Worm (Caenorhabditis elegans) whole organism, midembryonic: ENCODE data around the gene dhhc-6.

ENCODE experiments used
- T22C8.4 ChIP-seq: fragments of 200-800 bp; sonication (Bioruptor generic); IDR thresholded peaks from 2 replicates; pipeline ENCODE4 v1.3.6; 2022; ENCODE audit warnings: missing genetic modification characterization, missing compliant biosample characterization
- cog-1 ChIP-seq: sonication (generic microtip); optimal IDR thresholded peaks from 2 replicates; lab custom pipeline; 2016; ENCODE audit warnings: missing genetic modification characterization, missing compliant biosample characterization
- flt-1 ChIP-seq: fragments of 200-800 bp; sonication (Bioruptor generic); IDR thresholded peaks from 2 replicates; pipeline ENCODE4 v1.3.6; 2022; ENCODE audit warnings: missing genetic modification characterization, missing compliant biosample characterization
- klf-2 ChIP-seq: fragments of 200-800 bp; sonication (Bioruptor generic); conservative IDR thresholded peaks from 2 replicates; pipeline ENCODE4 v1.3.6; 2022; ENCODE audit warnings: missing genetic modification reagents, missing genetic modification characterization, missing compliant biosample characterization
- med-1 ChIP-seq: sonication (generic microtip); optimal IDR thresholded peaks from 2 replicates; lab custom pipeline; 2017; ENCODE audit warnings: missing genetic modification characterization, mild to moderate bottlenecking, missing compliant biosample characterization, antibody characterized with exemption, missing genetic modification reagents; ENCODE audit not compliant: insufficient read depth
- ref-1 ChIP-seq: fragments of 200-800 bp; sonication (Bioruptor generic); conservative IDR thresholded peaks from 2 replicates; pipeline ENCODE4 v1.3.6; 2022; ENCODE audit warnings: missing genetic modification reagents, missing genetic modification characterization, missing compliant biosample characterization
- tab-1 ChIP-seq: fragments of 200-800 bp; sonication (Bioruptor generic); IDR thresholded peaks from 2 replicates; pipeline ENCODE4 v1.3.6; 2022; ENCODE audit warnings: missing genetic modification characterization, missing compliant biosample characterization
- ztf-23 ChIP-seq: fragments of 200-800 bp; sonication (Bioruptor generic); IDR thresholded peaks from 2 replicates; pipeline ENCODE4 v1.3.6; 2022; ENCODE audit warnings: missing genetic modification reagents, missing genetic modification characterization, missing compliant biosample characterization
- ztf-29 ChIP-seq: fragments of 200-800 bp; sonication (Bioruptor generic); IDR thresholded peaks from 2 replicates; pipeline ENCODE4 v1.3.6; 2022; ENCODE audit warnings: missing genetic modification reagents, missing genetic modification characterization, missing compliant biosample characterization

The dhhc-6 gene

ce11 chrIV:12145681-12146080 is 20.9 kb downstream of the dhhc-6 start, which contains the start of gene B0001.3:
Gene B0001.3 (minus strand): TSS chrIV:12145735.
- TF ChIP-seq cog-1: no peak
- no peak for TF ChIP-seq ref-1 (GFP tag; lab: Robert Waterston, UW)
- no peak for TF ChIP-seq ztf-29 (GFP tag; lab: Robert Waterston, UW)
- TF ChIP-seq flt-1: no peak
- no peak for TF ChIP-seq med-1
- no peak for TF ChIP-seq T22C8.4 (GFP tag; lab: Robert Waterston, UW)
- no peak for TF ChIP-seq tab-1 (GFP tag; lab: Robert Waterston, UW)
- TF ChIP-seq ztf-23 (GFP tag; lab: Robert Waterston, UW): no peak

DNA sequence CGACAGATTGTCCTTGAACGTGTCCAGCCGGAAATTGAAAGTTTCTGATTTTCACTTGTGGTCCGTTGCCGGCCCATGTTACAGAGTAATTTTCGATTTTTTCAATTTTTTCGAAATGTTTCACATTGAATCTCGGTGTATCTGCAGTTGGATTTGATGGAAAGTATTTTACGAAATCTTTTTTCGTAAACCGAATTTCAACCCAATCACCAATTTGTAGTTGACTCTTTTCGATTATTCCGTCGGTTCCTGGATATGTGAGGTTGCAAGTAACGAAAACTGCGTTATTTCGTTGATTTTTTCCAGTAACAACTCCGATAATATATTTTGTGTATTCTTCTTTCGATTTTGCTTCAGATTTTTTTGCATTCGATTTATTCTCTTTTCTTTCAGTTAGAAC is 24.9 kb downstream of the dhhc-6 start:
- TF ChIP-seq ztf-29 (GFP tag; lab: Robert Waterston, UW) (no peak), T22C8.4 (GFP tag; lab: Robert Waterston, UW) (no peak), ref-1 (GFP tag; lab: Robert Waterston, UW) (no peak), med-1 (no peak), tab-1 (GFP tag; lab: Robert Waterston, UW) (no peak), ztf-23 (GFP tag; lab: Robert Waterston, UW) (no peak), cog-1 (no peak), flt-1 (no peak), klf-2 (no peak)

DNA sequence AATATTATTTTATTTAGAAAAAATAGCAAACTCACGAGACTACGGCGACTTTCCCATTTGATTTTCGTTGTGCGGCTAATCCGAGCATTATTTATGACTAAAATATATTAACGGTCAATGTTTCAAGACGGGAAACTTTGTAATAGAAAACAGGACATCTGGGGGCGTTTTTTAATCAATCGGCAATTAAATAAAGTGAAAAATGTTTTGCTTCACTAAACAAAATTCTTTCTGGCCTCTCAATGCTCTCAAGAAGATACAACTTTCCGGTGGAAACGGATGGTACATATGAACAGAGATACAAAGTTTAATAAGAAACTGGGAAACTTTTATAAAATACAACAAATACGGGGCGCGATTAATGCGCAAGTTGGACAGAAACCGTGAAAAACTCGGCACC is 26.1 kb downstream of the dhhc-6 start, which contains the start of gene B0001.2:
TSS of gene B0001.2 (minus strand) at position 101 of the 400 bp plus-strand sequence.
- no peak for TF ChIP-seq T22C8.4 (GFP tag; lab: Robert Waterston, UW)
- TF ChIP-seq tab-1 (GFP tag; lab: Robert Waterston, UW): no peak
- TF ChIP-seq ref-1 (GFP tag; lab: Robert Waterston, UW): no peak
- no peak for TF ChIP-seq cog-1
- TF ChIP-seq klf-2: no peak
- TF ChIP-seq med-1: no peak
- no peak for TF ChIP-seq ztf-29 (GFP tag; lab: Robert Waterston, UW)
- TF ChIP-seq ztf-23 (GFP tag; lab: Robert Waterston, UW): no peak
- TF ChIP-seq flt-1: no peak

- TF ChIP-seq T22C8.4 (GFP tag; lab: Robert Waterston, UW) (no peak), med-1 (no peak), flt-1 (no peak), ztf-29 (GFP tag; lab: Robert Waterston, UW) (no peak), cog-1 (no peak), ref-1 (GFP tag; lab: Robert Waterston, UW) (no peak), ztf-23 (GFP tag; lab: Robert Waterston, UW) (no peak), klf-2 (no peak), tab-1 (GFP tag; lab: Robert Waterston, UW) (no peak)
Observed at ce11 chrIV:12154195-12154677, 29.5 kb downstream of the dhhc-6 start, which contains the start of gene B0001.7. Gene B0001.7 (minus strand): TSS chrIV:12154245.

ce11 chrIV:12155819-12156218 is 31.1 kb downstream of the dhhc-6 start:
- peak; percentile 89 for TF ChIP-seq flt-1

DNA sequence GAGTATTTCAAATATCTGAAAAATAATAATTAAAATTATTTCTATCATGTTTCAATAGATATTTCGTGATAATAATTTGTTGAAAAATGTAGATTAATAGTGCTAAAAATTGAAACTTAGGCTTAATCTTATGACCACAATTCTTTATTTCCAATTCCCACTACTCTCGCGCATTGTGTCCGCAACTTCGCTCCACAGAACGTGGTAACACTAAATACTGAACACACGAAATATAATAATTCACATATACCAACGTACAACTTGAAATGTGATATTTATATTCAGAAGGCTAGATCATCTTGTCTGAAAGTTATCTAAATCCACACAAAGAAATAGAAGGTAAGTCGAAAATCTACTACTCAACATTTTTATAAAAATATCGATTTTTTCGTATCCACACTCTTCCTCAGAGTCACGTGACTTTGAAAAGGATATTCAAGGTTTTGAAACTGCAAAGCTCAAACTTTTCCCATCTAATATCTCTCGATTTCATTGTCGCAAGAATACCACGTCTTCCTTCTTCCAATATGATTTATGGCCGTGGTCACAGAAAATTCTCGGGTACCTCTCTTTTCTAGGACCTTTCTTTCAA is 32.0 kb downstream of the dhhc-6 start, which contains the start of gene eri-12:
TSS of gene eri-12 (plus strand) at position 197 of the 592 bp plus-strand sequence.
- TF ChIP-seq ztf-23 (GFP tag; lab: Robert Waterston, UW) (no peak), T22C8.4 (GFP tag; lab: Robert Waterston, UW) (0 out of 2 replicates have a peak, but pooled peaks have one; percentile 18)

ce11 chrIV:12157915-12158314 is 33.2 kb downstream of the dhhc-6 start:
- TF ChIP-seq flt-1: 0 out of 2 replicates have a peak, but pooled peaks have one; percentile 23
- TF ChIP-seq ref-1 (GFP tag; lab: Robert Waterston, UW): no peak
- TF ChIP-seq ztf-23 (GFP tag; lab: Robert Waterston, UW): no peak
- 0 out of 2 replicates have a peak, but pooled peaks have one; percentile 7 for TF ChIP-seq tab-1 (GFP tag; lab: Robert Waterston, UW)
- peak; percentile 66 for TF ChIP-seq T22C8.4 (GFP tag; lab: Robert Waterston, UW)
- TF ChIP-seq cog-1: peak; percentile 41
- no peak for TF ChIP-seq ztf-29 (GFP tag; lab: Robert Waterston, UW)

DNA sequence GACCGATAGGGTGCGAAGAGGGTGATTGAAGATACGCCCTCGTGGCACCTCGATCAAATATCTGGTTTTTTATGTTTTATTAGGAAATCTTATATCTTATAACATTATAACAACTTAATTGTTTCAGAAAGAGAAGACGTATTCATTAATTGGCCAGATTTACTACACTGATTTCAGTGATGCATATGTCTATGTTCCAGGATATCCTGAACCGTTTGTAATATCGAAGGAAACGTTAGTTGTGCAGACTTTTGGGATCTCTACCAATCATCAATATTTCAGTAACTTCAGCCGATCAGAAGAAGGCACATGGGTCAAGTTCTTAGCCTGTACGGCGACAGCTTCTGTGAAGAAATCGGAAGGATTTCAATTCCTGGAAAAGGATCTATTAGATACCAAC is 35.7 kb downstream of the dhhc-6 start:
- TF ChIP-seq cog-1 (no peak), flt-1 (no peak), med-1 (no peak), tab-1 (GFP tag; lab: Robert Waterston, UW) (no peak), T22C8.4 (GFP tag; lab: Robert Waterston, UW) (no peak), ztf-23 (GFP tag; lab: Robert Waterston, UW) (no peak), klf-2 (no peak), ref-1 (GFP tag; lab: Robert Waterston, UW) (no peak), ztf-29 (GFP tag; lab: Robert Waterston, UW) (no peak)

DNA sequence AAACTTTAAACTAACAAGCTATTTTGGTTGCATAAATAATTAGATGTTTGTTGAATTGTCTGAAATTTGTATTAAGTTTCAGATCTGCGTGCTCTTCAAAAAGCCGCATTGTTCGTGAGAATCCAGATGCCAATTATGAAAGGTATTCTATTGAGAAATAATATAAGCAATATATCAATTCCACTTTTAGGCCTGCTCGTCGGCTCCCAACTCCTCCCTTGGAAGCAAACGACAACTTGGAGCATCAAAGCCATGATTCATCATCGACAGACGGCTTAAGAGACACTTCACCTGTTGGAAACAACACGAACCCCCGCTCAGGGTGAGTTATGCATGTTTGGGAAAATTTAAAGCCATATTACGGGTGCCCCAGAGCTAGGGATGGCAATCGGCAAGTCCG is 38.0 kb downstream of the dhhc-6 start:
- no peak for TF ChIP-seq T22C8.4 (GFP tag; lab: Robert Waterston, UW)
- no peak for TF ChIP-seq med-1
- TF ChIP-seq ztf-23 (GFP tag; lab: Robert Waterston, UW): no peak
- no peak for TF ChIP-seq ztf-29 (GFP tag; lab: Robert Waterston, UW)
- TF ChIP-seq ref-1 (GFP tag; lab: Robert Waterston, UW): no peak
- TF ChIP-seq klf-2: no peak
- TF ChIP-seq tab-1 (GFP tag; lab: Robert Waterston, UW): no peak
- TF ChIP-seq cog-1: no peak

ce11 chrIV:12165432-12166078 is 40.8 kb downstream of the dhhc-6 start:
- no peak for TF ChIP-seq ztf-23 (GFP tag; lab: Robert Waterston, UW)
- no peak for TF ChIP-seq med-1
